Fruit fly (Drosophila melanogaster): ENCODE data around the gene Gr10a.

The Gr10a gene

DNA sequence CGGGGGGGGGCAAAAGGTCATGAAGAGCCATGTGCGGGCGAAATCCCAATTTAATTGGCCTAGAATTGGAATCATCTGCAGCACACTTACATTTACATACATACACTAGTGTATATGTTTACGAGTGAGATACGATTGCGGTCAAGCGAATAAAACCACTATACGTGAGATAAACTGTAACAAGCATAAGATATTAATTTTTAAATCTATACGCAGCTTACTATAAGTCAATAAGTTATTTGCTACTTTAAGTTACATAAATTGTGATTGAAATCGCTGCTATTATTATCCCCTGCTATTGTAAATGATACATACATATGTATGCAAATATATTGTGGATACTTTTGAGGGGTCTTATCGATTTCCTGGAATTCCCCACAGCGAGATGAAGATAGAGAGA is 38.1 kb downstream of the Gr10a start (continued):
- TF ChIP-seq CG2678 (tag; optimal IDR thresholded peaks at IDR 0.05) (peak; percentile 72), CG14441 (GFP tag; IDR thresholded peaks at IDR 0.05) (peak; percentile 60), p53 (GFP tag; optimal IDR thresholded peaks at IDR 0.05) (no peak), Spps (tag; optimal IDR thresholded peaks at IDR 0.05) (no peak), D (optimal IDR thresholded peaks at IDR 0.05) (no peak), D (GFP tag; optimal IDR thresholded peaks at IDR 0.05) (no peak), CG16813 (GFP tag; IDR thresholded peaks at IDR 0.05; ENCODE audit: partially characterized antibody) (no peak), dm (GFP tag; optimal IDR thresholded peaks at IDR 0.05) (no peak), Side (GFP tag; optimal IDR thresholded peaks at IDR 0.05) (no peak), ase (GFP tag; IDR thresholded peaks at IDR 0.05) (no peak), CG8924 (tag; optimal IDR thresholded peaks at IDR 0.05) (peak; percentile 53), Six4 (GFP tag; optimal IDR thresholded peaks at IDR 0.05) (no peak), seq (GFP tag; IDR thresholded peaks at IDR 0.05) (peak; percentile 68), Neu2 (GFP tag; optimal IDR thresholded peaks at IDR 0.05; ENCODE audit: borderline replicate concordance) (no peak), kni (GFP tag; optimal IDR thresholded peaks at IDR 0.05) (no peak), Ravus (GFP tag; IDR thresholded peaks at IDR 0.05) (no peak), CG10366 (GFP tag; IDR thresholded peaks at IDR 0.05) (peak; percentile 16; the same call in 1 of the 2 replicates), HmgZ (tag; optimal IDR thresholded peaks at IDR 0.05) (peak; percentile 35), crp (GFP tag; optimal IDR thresholded peaks at IDR 0.05) (no peak), CG7928 (GFP tag; optimal IDR thresholded peaks at IDR 0.05) (no peak), CG11456 (GFP tag; IDR thresholded peaks at IDR 0.05) (0 out of 3 replicates have a peak, but pooled peaks have one; percentile 50), Antp (GFP tag; optimal IDR thresholded peaks at IDR 0.05) (peak; percentile 1), gro (GFP tag; optimal IDR thresholded peaks at IDR 0.05) (peak; percentile 2), chinmo (GFP tag; IDR thresholded peaks at IDR 0.05; ENCODE audit: partially characterized antibody) (no peak), Hr3 (GFP tag; optimal IDR thresholded peaks at IDR 0.05) (no peak), HLHmδ (GFP tag; optimal IDR thresholded peaks at IDR 0.05) (no peak), zfh2 (GFP tag; optimal IDR thresholded peaks at IDR 0.05) (no peak), CG12942 (GFP tag; optimal IDR thresholded peaks at IDR 0.05) (no peak), CG14710 (tag; optimal IDR thresholded peaks at IDR 0.05) (no peak), CG15514 (GFP tag; optimal IDR thresholded peaks at IDR 0.05) (no peak), CG8290 (GFP tag; optimal IDR thresholded peaks at IDR 0.05) (no peak), CG8290 (tag; optimal IDR thresholded peaks at IDR 0.05) (peak in 1 of 2 experiments; percentile 76), dimm (GFP tag; IDR thresholded peaks at IDR 0.05) (peak; percentile 15; the same call in 1 of the 2 replicates), Xrp1 (GFP tag; IDR thresholded peaks at IDR 0.05) (peak; percentile 55; the same call in 1 of the 2 replicates), inv (GFP tag; IDR thresholded peaks at IDR 0.05; ENCODE audit: partially characterized antibody) (no peak), bowl (GFP tag; IDR thresholded peaks at IDR 0.05) (no peak), CG18262 (tag; optimal IDR thresholded peaks at IDR 0.05) (peak; percentile 42), CG4730 (GFP tag; IDR thresholded peaks at IDR 0.05) (no peak), Stat92E (GFP tag; optimal IDR thresholded peaks at IDR 0.05) (no peak), CG5245 (GFP tag; optimal IDR thresholded peaks at IDR 0.05) (no peak), CG4707 (GFP tag; optimal IDR thresholded peaks at IDR 0.05) (no peak), CG11504 (tag; optimal IDR thresholded peaks at IDR 0.05) (peak; percentile 67), CG34224 (GFP tag; IDR thresholded peaks at IDR 0.05; ENCODE audit: partially characterized antibody) (no peak), Aef1 (GFP tag; IDR thresholded peaks at IDR 0.05) (peak; percentile 40; the same call in 1 of the 3 replicates), CG2129 (GFP tag; IDR thresholded peaks at IDR 0.05; ENCODE audit: partially characterized antibody) (no peak), CG18764 (GFP tag; optimal IDR thresholded peaks at IDR 0.05) (no peak), aop (GFP tag; IDR thresholded peaks at IDR 0.05) (no peak), CG3838 (GFP tag; optimal IDR thresholded peaks at IDR 0.05) (no peak), CG12391 (tag; optimal IDR thresholded peaks at IDR 0.05) (peak; percentile 40), esg (GFP tag; conservative IDR thresholded peaks at IDR 0.05) (peak; percentile 32), lmd (GFP tag; IDR thresholded peaks at IDR 0.05) (peak; percentile 57)
